Fruit fly (Drosophila melanogaster) whole organism, embryonic: ENCODE results near the gene CG16965.
A peak's percentile ranks its signal among the peaks of the same experiment; 100 is the strongest.

Experiments
- CG10209 ChIP-seq: fragments of 200-800 bp; sonication (Bioruptor generic); optimal IDR thresholded peaks from 3 replicates; lab custom pipeline; 2017; ENCODE audit warnings: missing biosample characterization, mild to moderate bottlenecking, missing genetic modification characterization, missing genetic modification reagents
- CG12219 ChIP-seq: fragments of 200-800 bp; sonication (Bioruptor generic); optimal IDR thresholded peaks from 3 replicates; lab custom pipeline; 2018; ENCODE audit warnings: missing biosample characterization, mild to moderate bottlenecking, missing genetic modification characterization
- CG1233 ChIP-seq: fragments of 200-800 bp; sonication (Bioruptor generic); optimal IDR thresholded peaks from 4 replicates; lab custom pipeline; 2018; ENCODE audit warnings: missing biosample characterization, mild to moderate bottlenecking, missing genetic modification characterization
- CG14860 ChIP-seq: fragments of 200-800 bp; sonication (Bioruptor generic); IDR thresholded peaks from 3 replicates; pipeline ENCODE4 v1.3.6; 2022; ENCODE audit warnings: missing biosample characterization, missing genetic modification characterization; ENCODE audit not compliant: partially characterized antibody
- CG2889 ChIP-seq: fragments of 200-800 bp; sonication (Bioruptor generic); IDR thresholded peaks from 3 replicates; pipeline ENCODE4 v1.3.6; 2022; ENCODE audit warnings: missing biosample characterization, missing genetic modification characterization
- CG4820 ChIP-seq: fragments of 200-800 bp; sonication (Bioruptor generic); optimal IDR thresholded peaks from 3 replicates; lab custom pipeline; 2016; ENCODE audit warnings: missing biosample characterization, missing genetic modification characterization
- CG7928 ChIP-seq: fragments of 200-800 bp; sonication (Bioruptor generic); optimal IDR thresholded peaks from 2 replicates; lab custom pipeline; 2017; ENCODE audit warnings: missing biosample characterization, mild to moderate bottlenecking, missing genetic modification characterization
- CG9797 ChIP-seq: fragments of 200-800 bp; sonication (Bioruptor generic); optimal IDR thresholded peaks from 3 replicates; lab custom pipeline; 2018; ENCODE audit warnings: missing biosample characterization, mild to moderate bottlenecking, missing genetic modification characterization
- Hey ChIP-seq: fragments of 200-800 bp; sonication (Bioruptor generic); optimal IDR thresholded peaks from 3 replicates; lab custom pipeline; 2018; ENCODE audit warnings: missing biosample characterization, mild to moderate bottlenecking, missing genetic modification characterization
- Oaz ChIP-seq: fragments of 200-800 bp; sonication (Bioruptor generic); IDR thresholded peaks from 2 replicates; pipeline ENCODE4 v1.3.6; 2022; ENCODE audit warnings: missing biosample characterization, missing genetic modification characterization
- cg ChIP-seq: fragments of 200-800 bp; sonication (Bioruptor generic); optimal IDR thresholded peaks from 3 replicates; lab custom pipeline; 2019; ENCODE audit warnings: missing biosample characterization, mild to moderate bottlenecking, missing genetic modification characterization, moderate library complexity
- oc ChIP-seq: fragments of 200-800 bp; sonication (Bioruptor generic); optimal IDR thresholded peaks from 2 replicates; lab custom pipeline; 2018; ENCODE audit warnings: missing biosample characterization, mild to moderate bottlenecking, missing genetic modification characterization, moderate library complexity
- onecut ChIP-seq: fragments of 200-800 bp; sonication (Bioruptor generic); IDR thresholded peaks from 2 replicates; pipeline ENCODE4 v1.3.6; 2022; ENCODE audit warnings: missing biosample characterization, missing genetic modification characterization
- tna ChIP-seq: fragments of 200-800 bp; sonication (Bioruptor generic); IDR thresholded peaks from 2 replicates; pipeline ENCODE4 v1.3.6; 2022; ENCODE audit warnings: missing biosample characterization, missing genetic modification characterization; ENCODE audit not compliant: partially characterized antibody

DNA sequence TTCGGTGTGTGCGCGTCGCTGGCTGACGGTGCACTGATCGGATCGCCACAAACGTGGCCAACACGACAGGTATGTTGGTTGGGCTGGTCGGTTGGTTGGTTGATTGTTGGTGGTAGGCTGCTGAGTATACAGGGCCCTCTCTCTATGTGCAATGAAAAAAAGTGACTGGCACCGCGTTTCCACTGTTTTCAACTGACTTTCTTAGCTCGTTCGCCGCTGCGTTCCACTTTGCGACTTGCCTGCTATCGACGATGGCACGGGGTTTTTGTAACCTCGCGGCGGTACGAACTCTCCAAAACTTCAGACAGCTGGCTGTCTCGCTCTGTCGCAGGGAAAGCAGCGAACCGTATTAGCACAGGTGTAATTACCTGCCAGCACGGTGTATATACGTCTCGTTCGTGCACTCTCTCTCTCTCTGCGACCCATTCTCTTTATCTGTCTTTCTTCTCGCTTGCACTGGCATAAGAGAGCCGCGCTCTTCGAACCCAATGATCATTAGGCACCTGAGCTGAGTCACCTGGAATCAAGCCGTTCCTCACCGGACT lies 10.5 kb upstream of the CG16965 start:
- no peak for TF ChIP-seq CG10209 (GFP tag; lab: Kevin White, UChicago)
- no peak for TF ChIP-seq CG2889
- peak; percentile 8 for TF ChIP-seq cg
- 0 out of 3 replicates have a peak, but pooled peaks have one; percentile 33 for TF ChIP-seq CG14860 (GFP tag; lab: Robert Waterston, UW)
- no peak for TF ChIP-seq CG12219
- no peak for TF ChIP-seq CG4820 (GFP tag; lab: Kevin White, UChicago)
- TF ChIP-seq onecut (GFP tag; lab: Robert Waterston, UW): peak; percentile 29; the same call in 1 of the 2 replicates
- TF ChIP-seq CG1233: no peak
- TF ChIP-seq Hey (tag; lab: Kevin White, UChicago): no peak
- TF ChIP-seq Oaz (GFP tag; lab: Robert Waterston, UW): no peak
- TF ChIP-seq oc (tag; lab: Kevin White, UChicago): peak; percentile 72
- TF ChIP-seq CG7928 (GFP tag; lab: Kevin White, UChicago): no peak
- TF ChIP-seq tna (GFP tag; lab: Robert Waterston, UW): no peak
- TF ChIP-seq CG9797 (GFP tag; lab: Kevin White, UChicago): no peak
